Fruit fly (Drosophila melanogaster) whole organism, adult: Measurements from ENCODE around the gene GluRIIB.

Experiments used
- CG12768 ChIP-seq: fragments of 200-800 bp; sonication (Bioruptor generic); optimal IDR thresholded peaks from 2 replicates; lab custom pipeline; 2017; ENCODE audit warnings: missing biosample characterization, missing genetic modification characterization, mild to moderate bottlenecking, moderate library complexity, missing genetic modification reagents
- CG14711 ChIP-seq: fragments of 200-800 bp; sonication (Bioruptor generic); optimal IDR thresholded peaks from 2 replicates; lab custom pipeline; 2018; ENCODE audit warnings: missing biosample characterization, mild to moderate bottlenecking, missing genetic modification characterization, moderate library complexity
- CG33017 ChIP-seq: fragments of 200-800 bp; sonication (Bioruptor generic); optimal IDR thresholded peaks from 2 replicates; lab custom pipeline; 2018; ENCODE audit warnings: missing biosample characterization, mild to moderate bottlenecking, missing genetic modification characterization, moderate library complexity
- Clk ChIP-seq: fragments of 200-800 bp; sonication (Bioruptor generic); optimal IDR thresholded peaks from 2 replicates; lab custom pipeline; 2017; ENCODE audit warnings: missing biosample characterization, missing genetic modification characterization
- cnc ChIP-seq, 2 experiments: fragments of >200 bp; optimal IDR thresholded peaks; 2 replicates each; lab custom pipeline; 2017
- kay ChIP-seq: fragments of 200-800 bp; sonication (Bioruptor generic); peaks from one replicate; lab custom pipeline; 2016; ENCODE audit warnings: missing biosample characterization, missing genetic modification characterization, borderline replicate concordance
- toe ChIP-seq: fragments of 200-800 bp; sonication (Bioruptor generic); optimal IDR thresholded peaks from 2 replicates; lab custom pipeline; 2016; ENCODE audit warnings: missing biosample characterization, missing genetic modification characterization

DNA sequence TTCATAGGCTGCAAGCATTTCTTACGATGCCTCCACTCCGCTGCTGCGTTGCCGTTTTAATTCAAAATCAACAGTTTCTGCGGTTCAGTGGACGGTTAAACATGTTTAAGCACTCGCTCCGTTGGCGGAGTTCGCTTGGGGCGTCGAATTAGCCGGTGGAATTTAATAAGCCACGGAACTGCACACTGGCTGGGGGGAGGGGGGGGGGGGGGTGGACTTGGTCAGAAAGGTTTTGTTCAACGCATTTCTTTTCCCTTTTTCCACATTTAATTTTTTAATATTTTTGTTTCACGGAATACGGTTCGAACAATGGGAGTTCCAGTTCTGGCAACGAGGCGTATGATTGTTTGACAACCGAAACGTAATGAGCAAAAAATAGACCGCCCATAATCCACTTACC lies 51.5 kb downstream of the GluRIIB start:
- TF ChIP-seq kay (GFP tag; lab: Kevin White, UChicago): no peak
- no peak for TF ChIP-seq CG14711 (tag; lab: Kevin White, UChicago)
- TF ChIP-seq toe (GFP tag; lab: Kevin White, UChicago): no peak
- no peak for TF ChIP-seq cnc (optimal IDR thresholded peaks at IDR 0.05; lab: Kevin White, UChicago)
- no peak for TF ChIP-seq Clk (GFP tag; lab: Kevin White, UChicago)
- TF ChIP-seq CG33017 (tag; lab: Kevin White, UChicago): no peak
- TF ChIP-seq CG12768 (GFP tag; lab: Kevin White, UChicago): no peak
